Fruit fly (Drosophila melanogaster): Measurements from ENCODE around the gene CG11555.

CG11555 gene

dm6 chr2L:319159-319558 lies 45.5 kb downstream of the CG11555 start, which contains the start of gene CG11912:
Gene CG11912, minus strand, starts transcription at chr2L:319259.
- TF ChIP-seq Pif1B (GFP tag; optimal IDR thresholded peaks at IDR 0.05) (no peak), CG13204 (GFP tag; optimal IDR thresholded peaks at IDR 0.05) (no peak), CG4496 (GFP tag; IDR thresholded peaks at IDR 0.05) (no peak), Pif1A (GFP tag; optimal IDR thresholded peaks at IDR 0.05) (no peak), CG9948 (tag; optimal IDR thresholded peaks at IDR 0.05) (no peak), D1 (tag; optimal IDR thresholded peaks at IDR 0.05) (no peak), EcR (GFP tag; optimal IDR thresholded peaks at IDR 0.05) (no peak), CG15710 (tag; optimal IDR thresholded peaks at IDR 0.05) (no peak), Ets98B (GFP tag; IDR thresholded peaks at IDR 0.05) (no peak), fd96Ca (GFP tag; IDR thresholded peaks at IDR 0.05) (no peak), gl (tag; optimal IDR thresholded peaks at IDR 0.05) (no peak), rn (GFP tag; IDR thresholded peaks at IDR 0.05) (no peak), Snoo (tag; optimal IDR thresholded peaks at IDR 0.05) (no peak), CG10348 (GFP tag; IDR thresholded peaks at IDR 0.05) (no peak)

- TF ChIP-seq CG9948 (tag; optimal IDR thresholded peaks at IDR 0.05) (no peak), CG12605 (GFP tag; IDR thresholded peaks at IDR 0.05) (no peak), EcR (GFP tag; optimal IDR thresholded peaks at IDR 0.05) (no peak), D1 (tag; optimal IDR thresholded peaks at IDR 0.05) (no peak), CG34367 (tag; optimal IDR thresholded peaks at IDR 0.05) (no peak), gl (tag; optimal IDR thresholded peaks at IDR 0.05) (no peak), fd96Ca (GFP tag; IDR thresholded peaks at IDR 0.05) (no peak), CG10348 (GFP tag; IDR thresholded peaks at IDR 0.05) (no peak), CG4496 (GFP tag; IDR thresholded peaks at IDR 0.05) (no peak), CG14655 (GFP tag; optimal IDR thresholded peaks at IDR 0.05) (no peak), rn (GFP tag; IDR thresholded peaks at IDR 0.05) (no peak), Ets98B (GFP tag; IDR thresholded peaks at IDR 0.05) (no peak), Pif1B (GFP tag; optimal IDR thresholded peaks at IDR 0.05) (no peak), CG17806 (tag; optimal IDR thresholded peaks at IDR 0.05) (no peak), CG15710 (tag; optimal IDR thresholded peaks at IDR 0.05) (no peak)
These were observed 46.1 kb downstream of the CG11555 start for dm6 chr2L:319745-320144.

dm6 chr2L:321148-321547 lies 47.5 kb downstream of the CG11555 start, which contains the start of gene CG11911:
Gene CG11911, minus strand, starts transcription at chr2L:321248.
- TF ChIP-seq CG8159 (tag; optimal IDR thresholded peaks at IDR 0.05) (no peak), CG32121 (GFP tag; IDR thresholded peaks at IDR 0.05) (no peak), Pif1B (GFP tag; optimal IDR thresholded peaks at IDR 0.05) (no peak), CG4496 (GFP tag; IDR thresholded peaks at IDR 0.05) (no peak), fd96Ca (GFP tag; IDR thresholded peaks at IDR 0.05) (no peak), CG8301 (tag; optimal IDR thresholded peaks at IDR 0.05) (no peak), CG10348 (GFP tag; IDR thresholded peaks at IDR 0.05) (no peak), CG9948 (tag; optimal IDR thresholded peaks at IDR 0.05) (no peak), CG17806 (tag; optimal IDR thresholded peaks at IDR 0.05) (no peak)

DNA sequence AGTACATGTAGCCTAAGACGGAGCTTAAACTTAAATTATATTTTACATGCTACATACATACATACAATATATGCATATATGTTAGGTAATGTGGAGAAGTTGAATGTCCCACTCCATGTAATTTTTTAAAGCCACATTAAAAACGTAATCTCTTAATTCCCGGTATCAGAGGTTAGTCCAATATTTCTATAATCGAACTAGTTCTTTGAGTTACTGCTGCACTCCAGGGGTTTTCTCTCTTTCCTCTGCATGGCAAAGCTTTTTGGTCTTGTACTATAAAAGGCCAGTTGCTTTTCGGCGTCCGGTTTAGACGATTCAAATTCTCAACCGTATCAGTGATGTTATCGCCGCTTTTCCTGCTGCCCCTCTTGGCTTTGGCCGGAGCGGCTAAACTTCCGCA lies 48.2 kb downstream of the CG11555 start, which contains the start of gene CG33127:
Gene CG33127 (plus strand): TSS at position 309 of the 400 bp plus-strand sequence.
- no peak for TF ChIP-seq CG15710 (tag; optimal IDR thresholded peaks at IDR 0.05)
- TF ChIP-seq fd96Ca (GFP tag; IDR thresholded peaks at IDR 0.05): no peak

DNA sequence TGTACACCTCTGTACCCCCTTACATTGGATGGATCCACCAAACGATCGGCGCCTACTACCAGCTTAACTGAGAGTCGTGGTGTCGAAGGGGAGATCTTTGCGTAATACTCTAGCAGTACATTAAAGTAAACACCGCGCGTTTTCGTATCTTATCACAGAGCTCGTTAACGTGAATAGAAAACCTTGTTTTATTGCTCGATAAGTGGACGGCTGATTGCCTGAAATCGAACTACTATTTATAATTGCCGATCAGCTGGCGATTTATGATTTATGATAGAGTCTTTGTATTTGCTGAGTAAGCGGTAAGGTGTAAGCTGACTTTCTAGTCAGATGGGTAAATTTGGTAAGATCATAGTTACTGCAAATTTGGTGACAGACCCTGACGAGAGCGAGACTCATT lies 49.3 kb downstream of the CG11555 start:
- TF ChIP-seq CG13204 (GFP tag; optimal IDR thresholded peaks at IDR 0.05) (no peak), rn (GFP tag; IDR thresholded peaks at IDR 0.05) (no peak), CG15710 (tag; optimal IDR thresholded peaks at IDR 0.05) (no peak), Pif1A (GFP tag; optimal IDR thresholded peaks at IDR 0.05) (no peak)

Data from whole organism, pupa.